Worm (Caenorhabditis elegans): ENCODE results near the gene T26C12.3.

The T26C12.3 gene

DNA sequence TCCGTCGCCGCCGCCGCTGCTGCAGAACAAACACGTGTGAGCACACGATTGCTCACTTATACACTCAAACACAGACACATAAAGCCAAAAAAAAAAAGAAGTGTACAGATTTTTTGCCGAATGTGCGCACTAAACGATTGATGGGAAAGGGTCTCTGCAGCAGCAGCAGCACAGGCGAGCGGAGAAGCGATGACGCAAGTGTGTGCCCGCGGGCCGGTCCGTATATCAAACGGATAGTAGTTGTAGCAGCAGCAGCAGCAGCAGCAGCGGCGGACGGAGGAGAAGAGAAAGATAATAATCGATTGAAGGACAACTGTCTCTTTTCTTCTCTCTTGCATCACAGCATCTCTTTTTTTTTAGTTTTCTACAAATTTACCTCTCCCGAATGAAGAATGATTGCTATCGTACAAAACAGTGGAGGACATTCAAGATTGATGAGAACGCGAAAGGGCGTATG is 39.7 kb downstream of the T26C12.3 start (continued):
- TF ChIP-seq spr-1 (tag; optimal IDR thresholded peaks at IDR 0.05) = peak; percentile 13
- TF ChIP-seq D1046.2 (GFP tag; IDR thresholded peaks at IDR 0.05) = 0 out of 2 replicates have a peak, but pooled peaks have one; percentile 17
- TF ChIP-seq hlh-11 (tag; optimal IDR thresholded peaks at IDR 0.05) = peak; percentile 85
- peak; percentile 7 for TF ChIP-seq rbr-2 (tag; optimal IDR thresholded peaks at IDR 0.05)
- TF ChIP-seq arid-1 (GFP tag; conservative IDR thresholded peaks at IDR 0.05) = no peak
- TF ChIP-seq dmd-6 (GFP tag; IDR thresholded peaks at IDR 0.05) = peak; percentile 42; the same call in 1 of the 2 replicates
- TF ChIP-seq mes-2 (tag; optimal IDR thresholded peaks at IDR 0.05; ENCODE audit: poor library complexity, severe bottlenecking) = peak; percentile 51
- TF ChIP-seq fkh-10 (GFP tag; optimal IDR thresholded peaks at IDR 0.05) = no peak
- TF ChIP-seq mdl-1 (tag; optimal IDR thresholded peaks at IDR 0.05) = peak in 1 of 2 experiments; percentile 56
- TF ChIP-seq hif-1 (tag; optimal IDR thresholded peaks at IDR 0.05) = peak in 1 of 2 experiments; percentile 20
- no peak for TF ChIP-seq daf-16 (GFP tag; optimal IDR thresholded peaks at IDR 0.05)
- peak; percentile 6 for TF ChIP-seq daf-16 (tag; optimal IDR thresholded peaks at IDR 0.05)
- TF ChIP-seq zip-11 (GFP tag; IDR thresholded peaks at IDR 0.05) = no peak
- no peak for TF ChIP-seq cey-2 (tag; optimal IDR thresholded peaks at IDR 0.05; ENCODE audit: borderline replicate concordance, insufficient read depth)
- TF ChIP-seq saeg-2 (GFP tag; IDR thresholded peaks at IDR 0.05) = 0 out of 2 replicates have a peak, but pooled peaks have one; percentile 63
- TF ChIP-seq ceh-62 (tag; optimal IDR thresholded peaks at IDR 0.05) = no peak
- TF ChIP-seq daf-12 (tag; optimal IDR thresholded peaks at IDR 0.05) = no peak
- 0 out of 2 replicates have a peak, but pooled peaks have one; percentile 20 for TF ChIP-seq mdt-29 (GFP tag; IDR thresholded peaks at IDR 0.05)
- TF ChIP-seq skn-1 (tag; optimal IDR thresholded peaks at IDR 0.05) = no peak
- TF ChIP-seq daf-19 (GFP tag; conservative IDR thresholded peaks at IDR 0.05) = no peak
- TF ChIP-seq nhr-76 (tag; optimal IDR thresholded peaks at IDR 0.05) = no peak
- TF ChIP-seq aha-1 (tag) = peak; percentile 96

ce11 chrIV:3232694-3233372 is 40.4 kb downstream of the T26C12.3 start:
- TF ChIP-seq lin-29 (GFP tag; IDR thresholded peaks at IDR 0.05) (0 out of 2 replicates have a peak, but pooled peaks have one; percentile 13), T26A8.4 (GFP tag; IDR thresholded peaks at IDR 0.05) (peak; percentile 65; the same call in 1 of the 2 replicates), duxl-1 (tag; optimal IDR thresholded peaks at IDR 0.05; ENCODE audit: poor library complexity) (peak; percentile 11), snpc-4 (tag; optimal IDR thresholded peaks at IDR 0.05) (no peak), ZK337.2 (GFP tag; IDR thresholded peaks at IDR 0.05) (no peak), nhr-25 (tag; optimal IDR thresholded peaks at IDR 0.05; ENCODE audit: borderline replicate concordance, insufficient read depth) (peak; percentile 4), mxl-3 (GFP tag; optimal IDR thresholded peaks at IDR 0.05) (peak; percentile 94), spr-3 (GFP tag; optimal IDR thresholded peaks at IDR 0.05) (no peak), lim-7 (GFP tag; IDR thresholded peaks at IDR 0.05) (no peak), Y105C5A.15 (GFP tag; IDR thresholded peaks at IDR 0.05) (no peak), saeg-2 (GFP tag; IDR thresholded peaks at IDR 0.05) (no peak), lin-13 (GFP tag; optimal IDR thresholded peaks at IDR 0.05) (peak; percentile 52), lsy-2 (tag; optimal IDR thresholded peaks at IDR 0.05) (peak; percentile 15 to 18), unc-130 (GFP tag; optimal IDR thresholded peaks at IDR 0.05) (no peak), hmg-1.1 (GFP tag; IDR thresholded peaks at IDR 0.05) (peak; percentile 58), zip-2 (tag; optimal IDR thresholded peaks at IDR 0.05) (no peak), unc-39 (tag; optimal IDR thresholded peaks at IDR 0.05) (no peak), egl-27 (tag; optimal IDR thresholded peaks at IDR 0.05) (no peak), nhr-77 (tag; optimal IDR thresholded peaks at IDR 0.05) (peak; percentile 29), nhr-42 (GFP tag; IDR thresholded peaks at IDR 0.05) (no peak; the same call in 1 of the 2 replicates), Y48G9A.11 (GFP tag; IDR thresholded peaks at IDR 0.05) (no peak), F37D6.2 (tag; optimal IDR thresholded peaks at IDR 0.05) (no peak), ztf-7 (tag; optimal IDR thresholded peaks at IDR 0.05) (no peak), rbr-2 (tag; optimal IDR thresholded peaks at IDR 0.05) (peak; percentile 41), madf-5 (GFP tag; IDR thresholded peaks at IDR 0.05) (no peak), dve-1 (tag; optimal IDR thresholded peaks at IDR 0.05; ENCODE audit: insufficient read depth) (peak; percentile 54), hif-1 (tag; optimal IDR thresholded peaks at IDR 0.05) (peak in 1 of 2 experiments; percentile 9), mes-2 (tag; optimal IDR thresholded peaks at IDR 0.05; ENCODE audit: poor library complexity, severe bottlenecking) (peak; percentile 39), F26F4.8 (GFP tag; conservative IDR thresholded peaks at IDR 0.05) (no peak), php-3 (GFP tag; IDR thresholded peaks at IDR 0.05) (0 out of 2 replicates have a peak, but pooled peaks have one; percentile 42)
